Fruit fly (Drosophila melanogaster): Measurements from ENCODE around the gene comm2.
A peak's percentile ranks its signal among the peaks of the same experiment; 100 is the strongest.

The comm2 gene

DNA sequence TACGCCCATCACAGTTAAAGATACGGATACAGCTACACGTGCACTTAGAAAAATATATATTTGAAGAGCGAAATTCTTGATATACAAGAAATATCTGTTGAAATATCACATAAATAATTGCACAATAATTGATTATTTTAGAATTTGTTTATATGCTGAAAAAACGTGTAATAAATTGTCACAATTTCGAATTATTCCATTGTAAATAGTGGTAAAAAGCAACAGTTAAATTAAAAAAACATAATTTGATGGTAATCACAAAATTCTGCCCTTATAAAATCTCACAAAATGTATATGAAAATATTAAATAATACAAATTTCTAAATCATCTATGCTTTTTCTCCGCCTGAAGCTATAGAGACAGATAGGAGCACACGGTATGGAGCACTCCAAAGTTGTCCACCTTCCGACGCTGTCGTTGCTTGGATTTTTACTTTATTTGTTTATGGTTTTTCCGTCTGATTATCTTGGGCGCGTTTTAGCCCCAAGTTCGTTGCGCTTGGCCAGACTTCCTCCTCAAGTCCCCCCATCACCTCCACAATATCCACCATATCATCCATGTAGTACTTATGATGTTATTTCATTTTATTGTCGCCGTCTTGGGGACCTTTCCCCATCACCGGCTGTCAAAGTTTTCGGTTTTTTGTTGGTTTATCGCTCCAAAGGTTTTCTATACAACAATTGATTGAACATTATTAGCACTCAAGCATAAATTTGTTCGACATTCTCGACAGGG, 4.8 kb upstream of the comm2 start (continued):
- no peak for TF ChIP-seq CG17612 (GFP tag; IDR thresholded peaks at IDR 0.05)
- no peak for TF ChIP-seq corto (GFP tag; optimal IDR thresholded peaks at IDR 0.05)
- peak; percentile 34 for TF ChIP-seq Deaf1 (tag; optimal IDR thresholded peaks at IDR 0.05)
- TF ChIP-seq ase (GFP tag; IDR thresholded peaks at IDR 0.05) = no peak
- no peak for TF ChIP-seq sima (GFP tag; optimal IDR thresholded peaks at IDR 0.05)
- no peak for TF ChIP-seq so (GFP tag; IDR thresholded peaks at IDR 0.05)
- TF ChIP-seq bigmax (GFP tag; optimal IDR thresholded peaks at IDR 0.05) = no peak
- no peak for TF ChIP-seq shn (GFP tag; optimal IDR thresholded peaks at IDR 0.05)
- peak; percentile 69 for TF ChIP-seq D19A (tag; optimal IDR thresholded peaks at IDR 0.05)
- no peak for TF ChIP-seq mld (GFP tag; IDR thresholded peaks at IDR 0.05; ENCODE audit: partially characterized antibody)
- no peak for TF ChIP-seq CG32532 (GFP tag; IDR thresholded peaks at IDR 0.05)
- no peak for TF ChIP-seq CG1832 (GFP tag; optimal IDR thresholded peaks at IDR 0.05)
- TF ChIP-seq Dek (tag; optimal IDR thresholded peaks at IDR 0.05) = no peak
- no peak for TF ChIP-seq CG11398 (GFP tag; optimal IDR thresholded peaks at IDR 0.05)
- TF ChIP-seq CoRest (tag; optimal IDR thresholded peaks at IDR 0.05) = peak; percentile 82
- TF ChIP-seq CG10462 (GFP tag; optimal IDR thresholded peaks at IDR 0.05) = peak; percentile 52
- peak; percentile 39 for TF ChIP-seq CG18476 (GFP tag; optimal IDR thresholded peaks at IDR 0.05)
- peak; percentile 51 for TF ChIP-seq exex (tag; optimal IDR thresholded peaks at IDR 0.05)
- TF ChIP-seq jigr1 (GFP tag; IDR thresholded peaks at IDR 0.05) = no peak
- peak; percentile 36 for TF ChIP-seq Hsf (GFP tag; optimal IDR thresholded peaks at IDR 0.05)
- TF ChIP-seq CG31224 (GFP tag; IDR thresholded peaks at IDR 0.05) = no peak
- no peak for TF ChIP-seq Elba2 (GFP tag; optimal IDR thresholded peaks at IDR 0.05)
- peak; percentile 85 for TF ChIP-seq dmrt11E (tag; optimal IDR thresholded peaks at IDR 0.05)
- TF ChIP-seq CG9932 (GFP tag; IDR thresholded peaks at IDR 0.05) = no peak
- no peak for TF ChIP-seq CTCF (GFP tag; optimal IDR thresholded peaks at IDR 0.05)
- TF ChIP-seq CG3726 (GFP tag; IDR thresholded peaks at IDR 0.05) = no peak
- TF ChIP-seq CG3995 (GFP tag; optimal IDR thresholded peaks at IDR 0.05) = no peak
- no peak for TF ChIP-seq wdn (GFP tag; IDR thresholded peaks at IDR 0.05)
- no peak for TF ChIP-seq fd3F (GFP tag; optimal IDR thresholded peaks at IDR 0.05)
- peak; percentile 78 for TF ChIP-seq tio (GFP tag; optimal IDR thresholded peaks at IDR 0.05)
- TF ChIP-seq Bdp1 (GFP tag; optimal IDR thresholded peaks at IDR 0.05) = no peak
- no peak for TF ChIP-seq ap (GFP tag; IDR thresholded peaks at IDR 0.05)
- no peak for TF ChIP-seq ato (GFP tag; IDR thresholded peaks at IDR 0.05; ENCODE audit: partially characterized antibody)
- 0 out of 2 replicates have a peak, but pooled peaks have one; percentile 4 for TF ChIP-seq Rfx (GFP tag; IDR thresholded peaks at IDR 0.05)
- TF ChIP-seq Usf (GFP tag; optimal IDR thresholded peaks at IDR 0.05) = peak; percentile 2
- peak; percentile 25 for TF ChIP-seq dm (GFP tag; optimal IDR thresholded peaks at IDR 0.05)
- TF ChIP-seq ro (GFP tag; IDR thresholded peaks at IDR 0.05) = no peak
- TF ChIP-seq Hr78 (GFP tag; optimal IDR thresholded peaks at IDR 0.05) = peak in 1 of 2 experiments; percentile 38
- peak; percentile 77 for TF ChIP-seq CG31441 (GFP tag; IDR thresholded peaks at IDR 0.05)
- no peak for TF ChIP-seq prd (optimal IDR thresholded peaks at IDR 0.05)
- peak; percentile 57; the same call in 2 of the 3 replicates for TF ChIP-seq prd (GFP tag; IDR thresholded peaks at IDR 0.05)
- no peak for TF ChIP-seq ranshi (GFP tag; IDR thresholded peaks at IDR 0.05)
- no peak for TF ChIP-seq amos (GFP tag; IDR thresholded peaks at IDR 0.05; ENCODE audit: partially characterized antibody)
- peak; percentile 12 for TF ChIP-seq Sry-β (GFP tag; optimal IDR thresholded peaks at IDR 0.05)
- no peak for TF ChIP-seq en (GFP tag; optimal IDR thresholded peaks at IDR 0.05)
- no peak for TF ChIP-seq wek (GFP tag; optimal IDR thresholded peaks at IDR 0.05)
- TF ChIP-seq NfI (GFP tag; optimal IDR thresholded peaks at IDR 0.05) = peak; percentile 6
- 0 out of 2 replicates have a peak, but pooled peaks have one; percentile 14 for TF ChIP-seq rib (GFP tag; IDR thresholded peaks at IDR 0.05)
- TF ChIP-seq CG12155 (GFP tag; optimal IDR thresholded peaks at IDR 0.05) = peak; percentile 29
- no peak for TF ChIP-seq tx (GFP tag; optimal IDR thresholded peaks at IDR 0.05)
- TF ChIP-seq stc (GFP tag; IDR thresholded peaks at IDR 0.05) = no peak
